Worm (Caenorhabditis elegans) whole organism, midembryonic: ENCODE measurements around the gene col-117.

Experiments
- T22C8.4 ChIP-seq: fragments of 200-800 bp; sonication (Bioruptor generic); IDR thresholded peaks from 2 replicates; pipeline ENCODE4 v1.3.6; 2022; ENCODE audit warnings: missing genetic modification characterization, missing compliant biosample characterization
- flt-1 ChIP-seq: fragments of 200-800 bp; sonication (Bioruptor generic); IDR thresholded peaks from 2 replicates; pipeline ENCODE4 v1.3.6; 2022; ENCODE audit warnings: missing genetic modification characterization, missing compliant biosample characterization
- klf-2 ChIP-seq: fragments of 200-800 bp; sonication (Bioruptor generic); conservative IDR thresholded peaks from 2 replicates; pipeline ENCODE4 v1.3.6; 2022; ENCODE audit warnings: missing genetic modification reagents, missing genetic modification characterization, missing compliant biosample characterization
- ztf-23 ChIP-seq: fragments of 200-800 bp; sonication (Bioruptor generic); IDR thresholded peaks from 2 replicates; pipeline ENCODE4 v1.3.6; 2022; ENCODE audit warnings: missing genetic modification reagents, missing genetic modification characterization, missing compliant biosample characterization

ce11 chrIV:8816617-8817016 lies 7.4 kb downstream of the col-117 start:
- TF ChIP-seq klf-2 (no peak), flt-1 (GFP tag; lab: Robert Waterston, UW) (0 out of 2 replicates have a peak, but pooled peaks have one; percentile 20), ztf-23 (GFP tag; lab: Robert Waterston, UW) (0 out of 2 replicates have a peak, but pooled peaks have one; percentile 10), T22C8.4 (GFP tag; lab: Robert Waterston, UW) (no peak)
